ENCODE assay signal across 3 worm cellular contexts in the genomic region with DNA sequence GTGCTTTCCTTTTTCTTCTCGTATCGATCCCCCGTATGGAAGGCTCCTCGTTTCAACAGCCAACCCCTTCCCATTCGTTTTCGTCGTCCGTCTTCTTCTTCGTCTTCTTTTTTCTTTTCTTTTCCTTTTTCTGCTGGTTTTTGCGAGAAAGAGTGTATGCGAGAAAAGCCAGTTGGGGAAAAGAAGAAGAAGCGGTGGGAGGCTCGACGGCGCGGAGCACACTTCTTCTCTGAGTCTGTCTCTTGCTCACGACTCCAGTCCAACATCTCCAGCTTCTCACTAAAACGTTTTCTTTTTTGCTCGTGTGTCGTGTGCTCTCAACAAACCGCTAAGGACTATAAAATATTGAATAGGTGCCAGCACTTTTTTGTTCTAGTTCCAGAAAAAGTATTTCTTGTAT.
A peak's percentile ranks its signal among the peaks of the same experiment; 100 is the strongest.
TF ChIP-seq lines count a peak whose summit lies in the region.

No protein-coding gene starts in this region.

TF ChIP-seq in whole organism, L1 larva, 84 proteins besides CTCF, POLR2A, EP300 and RAD21 (continued from another document):
- TF ChIP-seq ceh-82 (tag; optimal IDR thresholded peaks at IDR 0.05; lab: Kevin White, UChicago), result peak in 1 of 3 experiments; percentile 31
- TF ChIP-seq unc-86 (tag; optimal IDR thresholded peaks at IDR 0.05; lab: Kevin White, UChicago), result peak; percentile 16
- TF ChIP-seq ets-5 (GFP tag; IDR thresholded peaks at IDR 0.05; lab: Robert Waterston, UW), result no peak
- no peak for TF ChIP-seq mdl-1 (tag; optimal IDR thresholded peaks at IDR 0.05; lab: Kevin White, UChicago)
- no peak for TF ChIP-seq nhr-19 (GFP tag; conservative IDR thresholded peaks at IDR 0.05; lab: Robert Waterston, UW)
- no peak for TF ChIP-seq nhr-20 (tag; optimal IDR thresholded peaks at IDR 0.05; lab: Kevin White, UChicago)
- TF ChIP-seq F16B12.6 (tag; optimal IDR thresholded peaks at IDR 0.05; lab: Kevin White, UChicago), result no peak
- TF ChIP-seq pag-3 (tag; optimal IDR thresholded peaks at IDR 0.05; lab: Kevin White, UChicago; ENCODE audit: borderline replicate concordance, insufficient read depth), result no peak
- peak; percentile 21 for TF ChIP-seq tbx-2 (tag; optimal IDR thresholded peaks at IDR 0.05; lab: Kevin White, UChicago)
- no peak for TF ChIP-seq efl-1 (optimal IDR thresholded peaks at IDR 0.05; lab: Kevin White, UChicago)
- no peak for TF ChIP-seq efl-1 (GFP tag; optimal IDR thresholded peaks at IDR 0.05 in 1 of 2; lab: Kevin White, UChicago)
- TF ChIP-seq fos-1 (tag; optimal IDR thresholded peaks at IDR 0.05; lab: Kevin White, UChicago), result no peak
- no peak for TF ChIP-seq tlp-1 (tag; optimal IDR thresholded peaks at IDR 0.05; lab: Kevin White, UChicago)
- no peak for TF ChIP-seq zip-4 (GFP tag; optimal IDR thresholded peaks at IDR 0.05; lab: Kevin White, UChicago)
- no peak for TF ChIP-seq unc-62 (GFP tag; optimal IDR thresholded peaks at IDR 0.05; lab: Kevin White, UChicago)
- no peak for TF ChIP-seq sup-37 (GFP tag; optimal IDR thresholded peaks at IDR 0.05; lab: Kevin White, UChicago)
- peak; percentile 29 for TF ChIP-seq nhr-47 (tag; optimal IDR thresholded peaks at IDR 0.05; lab: Kevin White, UChicago)
- TF ChIP-seq hpl-2 (GFP tag; optimal IDR thresholded peaks at IDR 0.05; lab: Kevin White, UChicago), result no peak
- no peak for TF ChIP-seq snpc-4 (tag; optimal IDR thresholded peaks at IDR 0.05; lab: Kevin White, UChicago)
- TF ChIP-seq snu-23 (GFP tag; optimal IDR thresholded peaks at IDR 0.05; lab: Kevin White, UChicago), result no peak
- peak; percentile 78 for TF ChIP-seq lin-14 (GFP tag; optimal IDR thresholded peaks at IDR 0.05; lab: Kevin White, UChicago)
- TF ChIP-seq ceh-90 (tag; optimal IDR thresholded peaks at IDR 0.05; lab: Kevin White, UChicago), result no peak
- no peak for TF ChIP-seq rnt-1 (tag; optimal IDR thresholded peaks at IDR 0.05; lab: Kevin White, UChicago)
- no peak for TF ChIP-seq unc-30 (tag; optimal IDR thresholded peaks at IDR 0.05; lab: Kevin White, UChicago)
- TF ChIP-seq nhr-84 (tag; optimal IDR thresholded peaks at IDR 0.05; lab: Kevin White, UChicago), result no peak
- peak; percentile 51 for TF ChIP-seq fkh-8 (tag; optimal IDR thresholded peaks at IDR 0.05; lab: Kevin White, UChicago)
- no peak for TF ChIP-seq nhr-12 (tag; optimal IDR thresholded peaks at IDR 0.05; lab: Kevin White, UChicago)
- no peak for TF ChIP-seq C16A3.4 (tag; optimal IDR thresholded peaks at IDR 0.05; lab: Kevin White, UChicago)
- TF ChIP-seq sox-4 (tag; optimal IDR thresholded peaks at IDR 0.05; lab: Kevin White, UChicago), result no peak
TF ChIP-seq in whole organism, L1 larva: peak in this region for 12.

TF ChIP-seq in whole organism, L2 larva, 48 proteins besides CTCF, POLR2A, EP300 and RAD21 (continued from another document):
- TF ChIP-seq unc-55 (GFP tag; optimal IDR thresholded peaks at IDR 0.05; lab: Kevin White, UChicago), result peak; percentile 82
- no peak for TF ChIP-seq sma-3 (GFP tag; optimal IDR thresholded peaks at IDR 0.05; lab: Kevin White, UChicago)
- peak in 1 of 2 experiments; percentile 38 for TF ChIP-seq lsy-2 (tag; optimal IDR thresholded peaks at IDR 0.05; lab: Kevin White, UChicago)

TF ChIP-seq in whole organism, L4 larva, 104 proteins besides CTCF, POLR2A, EP300 and RAD21 (continued from another document):
- TF ChIP-seq F37D6.2 (tag; optimal IDR thresholded peaks at IDR 0.05; lab: Kevin White, UChicago), result peak; percentile 52
- TF ChIP-seq hmg-1.1 (GFP tag; IDR thresholded peaks at IDR 0.05; lab: Robert Waterston, UW), result peak; percentile 75
- no peak for TF ChIP-seq dve-1 (tag; optimal IDR thresholded peaks at IDR 0.05; lab: Kevin White, UChicago; ENCODE audit: insufficient read depth)
- peak; percentile 74 for TF ChIP-seq fkh-10 (GFP tag; optimal IDR thresholded peaks at IDR 0.05; lab: Kevin White, UChicago)
